Worm (Caenorhabditis elegans): ENCODE measurements around the gene F35G2.5.

Gene F35G2.5

DNA sequence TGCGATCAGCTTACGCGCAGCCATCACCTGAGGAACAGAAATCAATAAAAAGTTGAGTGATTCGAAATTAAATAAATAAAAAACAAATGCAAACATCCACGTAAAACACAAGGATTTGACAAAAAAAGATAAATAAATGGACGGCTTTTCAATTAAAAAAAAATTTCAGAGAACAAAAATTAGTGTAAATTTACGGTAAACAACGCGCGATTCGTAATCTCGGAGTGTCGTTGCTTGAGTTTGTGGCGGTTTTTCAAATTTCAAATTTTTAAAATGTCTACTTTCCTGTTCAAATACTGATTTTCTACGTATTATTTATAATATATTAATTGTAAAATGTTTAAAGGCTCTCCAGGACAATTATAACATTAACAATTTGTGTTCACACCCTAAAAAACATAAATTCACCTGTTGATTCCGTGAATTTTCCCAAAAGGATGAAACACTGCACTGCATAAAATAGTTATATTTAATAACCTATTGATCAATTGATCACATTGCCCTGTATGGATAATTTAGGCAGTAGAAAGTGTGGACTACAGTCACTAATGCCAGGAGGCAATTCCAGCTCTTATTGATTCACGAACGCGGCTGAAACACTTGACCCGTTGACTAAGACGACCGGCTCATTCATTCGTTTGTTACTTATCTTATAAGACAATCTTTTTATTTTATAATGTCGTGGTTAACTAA is 10.3 kb upstream of the F35G2.5 start, which contains the start of the genes marb-1 and F35G2.3 (continued):
- TF ChIP-seq D2030.7 (GFP tag; IDR thresholded peaks at IDR 0.05) (no peak), Y53F4B.3 (GFP tag; IDR thresholded peaks at IDR 0.05) (no peak), F10E7.11 (tag; optimal IDR thresholded peaks at IDR 0.05) (no peak), ztf-26 (tag; optimal IDR thresholded peaks at IDR 0.05) (no peak), C17E4.6 (GFP tag; IDR thresholded peaks at IDR 0.05) (no peak), F37B4.10 (GFP tag; IDR thresholded peaks at IDR 0.05) (no peak), pha-4 (tag; optimal IDR thresholded peaks at IDR 0.05) (peak; percentile 28), tbx-9 (tag; optimal IDR thresholded peaks at IDR 0.05; ENCODE audit: borderline replicate concordance) (no peak), sptf-2 (GFP tag; optimal IDR thresholded peaks at IDR 0.05) (no peak), C06A6.2 (GFP tag; conservative IDR thresholded peaks at IDR 0.05) (no peak), die-1 (tag; optimal IDR thresholded peaks at IDR 0.05) (no peak), unc-62 (GFP tag; optimal IDR thresholded peaks at IDR 0.05) (no peak), egrh-3 (GFP tag; IDR thresholded peaks at IDR 0.05) (no peak), ztf-18 (tag; optimal IDR thresholded peaks at IDR 0.05) (no peak), ceh-100 (GFP tag; IDR thresholded peaks at IDR 0.05) (no peak), dox-1 (GFP tag; IDR thresholded peaks at IDR 0.05) (no peak), Y79H2A.3 (GFP tag; conservative IDR thresholded peaks at IDR 0.05) (no peak), ceh-40 (GFP tag; IDR thresholded peaks at IDR 0.05) (no peak), aptf-3 (GFP tag; IDR thresholded peaks at IDR 0.05) (no peak), let-607 (tag; optimal IDR thresholded peaks at IDR 0.05) (no peak), hmg-1.2 (GFP tag; IDR thresholded peaks at IDR 0.05) (no peak), athp-1 (tag; optimal IDR thresholded peaks at IDR 0.05) (no peak), K11D2.4 (GFP tag; IDR thresholded peaks at IDR 0.05) (no peak), lag-1 (GFP tag; IDR thresholded peaks at IDR 0.05) (no peak), ceh-91 (GFP tag; IDR thresholded peaks at IDR 0.05) (no peak), attf-3 (GFP tag; conservative IDR thresholded peaks at IDR 0.05) (peak; percentile 96), ets-4 (GFP tag; optimal IDR thresholded peaks at IDR 0.05) (no peak), T26A5.8 (tag; optimal IDR thresholded peaks at IDR 0.05) (no peak), K12H6.12 (tag; optimal IDR thresholded peaks at IDR 0.05) (no peak), hlh-26 (GFP tag; conservative IDR thresholded peaks at IDR 0.05) (no peak), mxl-1 (tag; optimal IDR thresholded peaks at IDR 0.05) (no peak), dpl-1 (GFP tag; optimal IDR thresholded peaks at IDR 0.05) (peak; percentile 1), snpc-1.3 (tag; optimal IDR thresholded peaks at IDR 0.05; ENCODE audit: insufficient read depth) (no peak), unc-130 (GFP tag; optimal IDR thresholded peaks at IDR 0.05) (no peak), bed-2 (GFP tag; IDR thresholded peaks at IDR 0.05) (no peak), rcor-1 (GFP tag; IDR thresholded peaks at IDR 0.05) (no peak), lin-40 (tag; optimal IDR thresholded peaks at IDR 0.05) (no peak), F55B11.4 (tag; optimal IDR thresholded peaks at IDR 0.05; ENCODE audit: borderline replicate concordance, insufficient read depth) (no peak), mes-4 (tag; optimal IDR thresholded peaks at IDR 0.05) (no peak), bed-1 (GFP tag; IDR thresholded peaks at IDR 0.05) (no peak), let-526 (GFP tag; IDR thresholded peaks at IDR 0.05) (no peak)

Measured in whole organism, young adult.